Fruit fly (Drosophila melanogaster) whole organism, prepupa: ENCODE results near the gene CG33257.
A peak's percentile ranks its signal among the peaks of the same experiment; 100 is the strongest.

Experiments used
- CG10631 ChIP-seq: fragments of 200-800 bp; sonication (Bioruptor generic); optimal IDR thresholded peaks from 2 replicates; lab custom pipeline; 2016; ENCODE audit warnings: missing biosample characterization, missing genetic modification characterization
- CG10669 ChIP-seq: fragments of 200-800 bp; sonication (Bioruptor generic); optimal IDR thresholded peaks from 3 replicates; lab custom pipeline; 2018; ENCODE audit warnings: missing biosample characterization, mild to moderate bottlenecking, missing genetic modification characterization, moderate library complexity
- CG11294 ChIP-seq: fragments of 200-800 bp; sonication (Bioruptor generic); IDR thresholded peaks from 2 replicates; pipeline ENCODE4 v1.3.6; 2022; ENCODE audit warnings: missing biosample characterization, missing genetic modification characterization
- CG11762 ChIP-seq: fragments of 200-800 bp; sonication (Bioruptor generic); optimal IDR thresholded peaks from 3 replicates; lab custom pipeline; 2016; ENCODE audit warnings: missing biosample characterization, missing genetic modification characterization; ENCODE audit not compliant: insufficient read depth
- CG11902 ChIP-seq: fragments of 200-800 bp; sonication (Bioruptor generic); optimal IDR thresholded peaks from 3 replicates; lab custom pipeline; 2016; ENCODE audit warnings: missing biosample characterization, missing genetic modification characterization
- CG15336 ChIP-seq: fragments of 200-800 bp; sonication (Bioruptor generic); IDR thresholded peaks from 2 replicates; pipeline ENCODE4 v1.3.6; 2022; ENCODE audit warnings: missing biosample characterization, missing genetic modification characterization
- CG1621 ChIP-seq: fragments of 200-800 bp; sonication (Bioruptor generic); optimal IDR thresholded peaks from 3 replicates; lab custom pipeline; 2018; ENCODE audit warnings: missing biosample characterization, mild to moderate bottlenecking, missing genetic modification characterization
- CG16779 ChIP-seq: fragments of 200-800 bp; sonication (Bioruptor generic); optimal IDR thresholded peaks from 3 replicates; lab custom pipeline; 2017; ENCODE audit warnings: missing biosample characterization, mild to moderate bottlenecking, missing genetic modification characterization
- CG32006 ChIP-seq: fragments of 200-800 bp; sonication (Bioruptor generic); optimal IDR thresholded peaks from 3 replicates; lab custom pipeline; 2017; ENCODE audit warnings: missing biosample characterization, mild to moderate bottlenecking, missing genetic modification characterization
- CG34406 ChIP-seq: fragments of 200-800 bp; sonication (Bioruptor generic); optimal IDR thresholded peaks from 3 replicates; lab custom pipeline; 2016; ENCODE audit warnings: missing biosample characterization, missing genetic modification characterization
- CG3919 ChIP-seq: fragments of 200-800 bp; sonication (Bioruptor generic); optimal IDR thresholded peaks from 3 replicates; lab custom pipeline; 2016; ENCODE audit warnings: missing biosample characterization, missing genetic modification characterization
- CG4318 ChIP-seq: fragments of 200-800 bp; sonication (Bioruptor generic); optimal IDR thresholded peaks from 3 replicates; lab custom pipeline; 2017; ENCODE audit warnings: missing biosample characterization, mild to moderate bottlenecking, missing genetic modification characterization
- CG6163 ChIP-seq: fragments of 200-800 bp; sonication (Bioruptor generic); IDR thresholded peaks from 3 replicates; pipeline ENCODE4 v1.3.6; 2022; ENCODE audit warnings: missing biosample characterization, missing genetic modification characterization
- CG6276 ChIP-seq: fragments of 200-800 bp; sonication (Bioruptor generic); optimal IDR thresholded peaks from 2 replicates; lab custom pipeline; 2017; ENCODE audit warnings: missing biosample characterization, mild to moderate bottlenecking, missing genetic modification characterization
- CG6808 ChIP-seq: fragments of 200-800 bp; sonication (Bioruptor generic); optimal IDR thresholded peaks from 3 replicates; lab custom pipeline; 2017; ENCODE audit warnings: missing biosample characterization, missing genetic modification characterization, mild to moderate bottlenecking, moderate library complexity, missing genetic modification reagents
- CG6854 ChIP-seq: fragments of 200-800 bp; sonication (Bioruptor generic); optimal IDR thresholded peaks from 2 replicates; lab custom pipeline; 2017; ENCODE audit warnings: missing biosample characterization, mild to moderate bottlenecking, missing genetic modification characterization
- CG7368 ChIP-seq: fragments of 200-800 bp; sonication (Bioruptor generic); optimal IDR thresholded peaks from 3 replicates; lab custom pipeline; 2016; ENCODE audit warnings: missing biosample characterization, missing genetic modification characterization
- CG8119 ChIP-seq: fragments of 200-800 bp; sonication (Bioruptor generic); IDR thresholded peaks from 3 replicates; pipeline ENCODE4 v1.3.6; 2022; ENCODE audit warnings: missing biosample characterization, missing genetic modification characterization
- CG8319 ChIP-seq: fragments of 200-800 bp; sonication (Bioruptor generic); optimal IDR thresholded peaks from 3 replicates; lab custom pipeline; 2016; ENCODE audit warnings: missing biosample characterization, missing genetic modification characterization
- CG8632 ChIP-seq: fragments of 200-800 bp; sonication (Bioruptor generic); optimal IDR thresholded peaks from 3 replicates; lab custom pipeline; 2016; ENCODE audit warnings: missing biosample characterization, missing genetic modification characterization
- CG9139 ChIP-seq: fragments of 200-800 bp; sonication (Bioruptor generic); optimal IDR thresholded peaks from 3 replicates; lab custom pipeline; 2017; ENCODE audit warnings: missing biosample characterization, mild to moderate bottlenecking, missing genetic modification characterization
- Eip75B ChIP-seq: fragments of 200-800 bp; sonication (Bioruptor generic); optimal IDR thresholded peaks from 3 replicates; lab custom pipeline; 2016; ENCODE audit warnings: missing biosample characterization, missing genetic modification characterization
- Eip78C ChIP-seq: fragments of 200-800 bp; sonication (Bioruptor generic); peaks from one replicate; lab custom pipeline; 2016; ENCODE audit warnings: missing biosample characterization, missing genetic modification characterization
- Eip93F ChIP-seq: fragments of 200-800 bp; sonication (Bioruptor generic); optimal IDR thresholded peaks from 2 replicates; lab custom pipeline; 2016; ENCODE audit warnings: missing biosample characterization, mild to moderate bottlenecking, missing genetic modification characterization
- Ets21C ChIP-seq: fragments of 200-800 bp; sonication (Bioruptor generic); optimal IDR thresholded peaks from 3 replicates; lab custom pipeline; 2016; ENCODE audit warnings: missing biosample characterization, missing genetic modification characterization
- Ets96B ChIP-seq: fragments of 200-800 bp; optimal IDR thresholded peaks from 2 replicates; lab custom pipeline; 2019; ENCODE audit warnings: missing biosample characterization, mild to moderate bottlenecking, missing genetic modification characterization, moderate library complexity
- Gug ChIP-seq: fragments of 200-800 bp; sonication (Bioruptor generic); IDR thresholded peaks from 2 replicates; pipeline ENCODE4 v1.3.6; 2022; ENCODE audit warnings: missing biosample characterization, missing genetic modification characterization
- Hr38 ChIP-seq: sonication (Bioruptor generic); optimal IDR thresholded peaks from 2 replicates; lab custom pipeline; 2016; ENCODE audit warnings: missing biosample characterization, missing genetic modification characterization
- Hr4 ChIP-seq: fragments of 200-800 bp; sonication (Bioruptor generic); optimal IDR thresholded peaks from 3 replicates; lab custom pipeline; 2016; ENCODE audit warnings: missing biosample characterization, missing genetic modification characterization
- Lpt ChIP-seq: fragments of 200-800 bp; sonication (Bioruptor generic); optimal IDR thresholded peaks from 3 replicates; lab custom pipeline; 2016; ENCODE audit warnings: missing biosample characterization, missing genetic modification characterization
- Met ChIP-seq: fragments of 200-800 bp; sonication (Bioruptor generic); optimal IDR thresholded peaks from 3 replicates; lab custom pipeline; 2016; ENCODE audit warnings: missing biosample characterization, missing genetic modification characterization
- OdsH ChIP-seq: fragments of 200-800 bp; sonication (Bioruptor generic); optimal IDR thresholded peaks from 3 replicates; lab custom pipeline; 2016; ENCODE audit warnings: missing biosample characterization, missing genetic modification characterization
- Smox ChIP-seq: fragments of 200-800 bp; sonication (Bioruptor generic); optimal IDR thresholded peaks from 3 replicates; lab custom pipeline; 2016; ENCODE audit warnings: missing biosample characterization, missing genetic modification characterization
- Sox102F ChIP-seq: fragments of 200-800 bp; sonication (Bioruptor generic); optimal IDR thresholded peaks from 2 replicates; lab custom pipeline; 2016; ENCODE audit warnings: missing biosample characterization, mild to moderate bottlenecking, missing genetic modification characterization
- Sox14 ChIP-seq: fragments of 200-800 bp; sonication (Bioruptor generic); optimal IDR thresholded peaks from 3 replicates; lab custom pipeline; 2016; ENCODE audit warnings: missing biosample characterization, missing genetic modification characterization
- acj6 ChIP-seq: fragments of 200-800 bp; sonication (Bioruptor generic); optimal IDR thresholded peaks from 3 replicates; lab custom pipeline; 2016; ENCODE audit warnings: missing biosample characterization, missing genetic modification characterization
- cyc ChIP-seq: fragments of 200-800 bp; sonication (Bioruptor generic); optimal IDR thresholded peaks from 3 replicates; lab custom pipeline; 2016; ENCODE audit warnings: missing biosample characterization, missing genetic modification characterization
- dac ChIP-seq: fragments of 200-800 bp; sonication (Bioruptor generic); optimal IDR thresholded peaks from 2 replicates; lab custom pipeline; 2017; ENCODE audit warnings: missing biosample characterization, mild to moderate bottlenecking, missing genetic modification characterization
- dsx ChIP-seq: fragments of 200-800 bp; optimal IDR thresholded peaks from 3 replicates; lab custom pipeline; 2019; ENCODE audit warnings: missing biosample characterization, mild to moderate bottlenecking, missing genetic modification characterization, moderate library complexity; ENCODE audit not compliant: poor library complexity, severe bottlenecking
- eg ChIP-seq: fragments of 200-800 bp; sonication (Bioruptor generic); IDR thresholded peaks from 3 replicates; pipeline ENCODE4 v1.3.6; 2022; ENCODE audit warnings: missing biosample characterization, missing genetic modification characterization
- esn ChIP-seq: fragments of 200-800 bp; sonication (Bioruptor generic); optimal IDR thresholded peaks from 2 replicates; lab custom pipeline; 2016; ENCODE audit warnings: missing biosample characterization, mild to moderate bottlenecking, missing genetic modification characterization, moderate library complexity
- fd59A ChIP-seq: fragments of 200-800 bp; sonication (Bioruptor generic); optimal IDR thresholded peaks from 2 replicates; lab custom pipeline; 2017; ENCODE audit warnings: missing biosample characterization, mild to moderate bottlenecking, missing genetic modification characterization, missing genetic modification reagents
- fd85E ChIP-seq: fragments of 200-800 bp; sonication (Bioruptor generic); optimal IDR thresholded peaks from 3 replicates; lab custom pipeline; 2016; ENCODE audit warnings: missing biosample characterization, missing genetic modification characterization
- fkh ChIP-seq: fragments of 200-800 bp; sonication (Bioruptor generic); optimal IDR thresholded peaks from 3 replicates; lab custom pipeline; 2017; ENCODE audit warnings: missing biosample characterization, mild to moderate bottlenecking, missing genetic modification characterization, moderate library complexity
- lz ChIP-seq: fragments of 200-800 bp; sonication (Bioruptor generic); optimal IDR thresholded peaks from 3 replicates; lab custom pipeline; 2016; ENCODE audit warnings: missing biosample characterization, missing genetic modification characterization
- net ChIP-seq: fragments of 200-800 bp; sonication (Bioruptor generic); optimal IDR thresholded peaks from 3 replicates; lab custom pipeline; 2016; ENCODE audit warnings: missing biosample characterization, missing genetic modification characterization
- pdm3 ChIP-seq: fragments of 200-800 bp; sonication (Bioruptor generic); optimal IDR thresholded peaks from 3 replicates; lab custom pipeline; 2016; ENCODE audit warnings: missing biosample characterization, missing genetic modification characterization
- salr ChIP-seq, 2 experiments: fragments of 200-800 bp; sonication (Bioruptor generic); optimal IDR thresholded peaks; 3 replicates each; lab custom pipeline; 2016 to 2018; ENCODE audit warnings: missing biosample characterization in 2 of 2, missing genetic modification characterization in 2 of 2, mild to moderate bottlenecking in 1 of 2
- spab ChIP-seq: fragments of 200-800 bp; sonication (Bioruptor generic); optimal IDR thresholded peaks from 2 replicates; lab custom pipeline; 2017; ENCODE audit warnings: missing biosample characterization, mild to moderate bottlenecking, missing genetic modification characterization, missing genetic modification reagents
- ss ChIP-seq, 2 experiments: fragments of 200-800 bp; sonication (Bioruptor generic); optimal IDR thresholded peaks; 2 replicates in 1 of 2; 3 replicates in 1 of 2; lab custom pipeline; 2017 to 2018; ENCODE audit warnings: mild to moderate bottlenecking in 2 of 2, missing biosample characterization in 2 of 2, missing genetic modification characterization in 2 of 2, moderate library complexity in 1 of 2
- svp ChIP-seq: fragments of 200-800 bp; sonication (Bioruptor generic); peaks from one replicate; lab custom pipeline; 2016; ENCODE audit warnings: missing biosample characterization, missing genetic modification characterization
- topi ChIP-seq: fragments of 200-800 bp; sonication (Bioruptor generic); optimal IDR thresholded peaks from 3 replicates; lab custom pipeline; 2016; ENCODE audit warnings: missing biosample characterization, missing genetic modification characterization

Gene CG33257

dm6 chr3L:16364182-16364581 is 18.1 kb downstream of the CG33257 start:
- peak; percentile 85 for TF ChIP-seq pdm3 (GFP tag; lab: Kevin White, UChicago)
- TF ChIP-seq CG16779: peak; percentile 82
- peak; percentile 87 for TF ChIP-seq Sox14 (GFP tag; lab: Kevin White, UChicago)
- peak; percentile 94 for TF ChIP-seq svp
- TF ChIP-seq CG10669 (GFP tag; lab: Kevin White, UChicago): peak; percentile 85
- TF ChIP-seq CG9139 (GFP tag; lab: Kevin White, UChicago): peak; percentile 81
- peak; percentile 64 for TF ChIP-seq CG6854 (GFP tag; lab: Kevin White, UChicago)
- peak; percentile 75 for TF ChIP-seq salr (GFP tag; optimal IDR thresholded peaks at IDR 0.05; lab: Kevin White, UChicago)
- TF ChIP-seq Met (GFP tag; lab: Kevin White, UChicago): peak; percentile 85
- TF ChIP-seq CG8119 (GFP tag; lab: Robert Waterston, UW): peak; percentile 81
- TF ChIP-seq esn (GFP tag; lab: Kevin White, UChicago): peak; percentile 89
- peak; percentile 87 for TF ChIP-seq fd59A (GFP tag; lab: Kevin White, UChicago)
- TF ChIP-seq Smox (GFP tag; lab: Kevin White, UChicago): peak; percentile 85
- peak; percentile 90 for TF ChIP-seq CG8632 (GFP tag; lab: Kevin White, UChicago)
- peak; percentile 84 for TF ChIP-seq CG11762 (GFP tag; lab: Kevin White, UChicago)
- TF ChIP-seq Hr4 (GFP tag; lab: Kevin White, UChicago): peak; percentile 44
- TF ChIP-seq acj6: peak; percentile 88
- TF ChIP-seq CG3919: peak; percentile 92
- TF ChIP-seq Sox102F: peak; percentile 85
- no peak for TF ChIP-seq eg (GFP tag; lab: Robert Waterston, UW)
- TF ChIP-seq CG6808: peak; percentile 92
- peak; percentile 88 for TF ChIP-seq spab
- TF ChIP-seq OdsH (GFP tag; lab: Kevin White, UChicago): peak; percentile 87
- peak; percentile 93 for TF ChIP-seq Eip75B (GFP tag; lab: Kevin White, UChicago)
- TF ChIP-seq topi: peak; percentile 91
- peak; percentile 77 for TF ChIP-seq CG7368 (GFP tag; lab: Kevin White, UChicago)
- peak; percentile 83 for TF ChIP-seq CG8319 (GFP tag; lab: Kevin White, UChicago)
- no peak for TF ChIP-seq Gug (GFP tag; lab: Robert Waterston, UW)
- TF ChIP-seq lz: peak; percentile 83
- peak; percentile 69 for TF ChIP-seq Ets21C (GFP tag; lab: Kevin White, UChicago)
- peak; percentile 98 for TF ChIP-seq Eip78C (GFP tag; lab: Kevin White, UChicago)
- no peak for TF ChIP-seq fkh (GFP tag; lab: Kevin White, UChicago)
- TF ChIP-seq CG1621 (tag; lab: Kevin White, UChicago): peak; percentile 84
- peak; percentile 91 to 94 for TF ChIP-seq ss (GFP tag; optimal IDR thresholded peaks at IDR 0.05; lab: Kevin White, UChicago)
- peak; percentile 45; the same call in 1 of the 2 replicates for TF ChIP-seq CG11294
- TF ChIP-seq CG6276: peak; percentile 31
- TF ChIP-seq Ets96B (tag; lab: Kevin White, UChicago): peak; percentile 90
- TF ChIP-seq Lpt: peak; percentile 66
- peak; percentile 87 for TF ChIP-seq CG10631 (GFP tag; lab: Kevin White, UChicago)
- peak; percentile 39 for TF ChIP-seq CG4318
- peak; percentile 88 for TF ChIP-seq net (GFP tag; lab: Kevin White, UChicago)
- peak; percentile 90 for TF ChIP-seq dsx
- peak; percentile 83 for TF ChIP-seq cyc (GFP tag; lab: Kevin White, UChicago)
- peak; percentile 89 for TF ChIP-seq CG34406 (GFP tag; lab: Kevin White, UChicago)
- TF ChIP-seq Hr38: no peak
- peak; percentile 69 for TF ChIP-seq CG15336 (GFP tag; lab: Robert Waterston, UW)
- peak; percentile 63 for TF ChIP-seq fd85E
- peak; percentile 74 for TF ChIP-seq CG32006 (GFP tag; lab: Kevin White, UChicago)
- TF ChIP-seq CG11902 (GFP tag; lab: Kevin White, UChicago): peak; percentile 79
- TF ChIP-seq CG6163 (GFP tag; lab: Robert Waterston, UW): no peak; the same call in 1 of the 3 replicates
- peak; percentile 17 for TF ChIP-seq Eip93F
- no peak for TF ChIP-seq dac (GFP tag; lab: Kevin White, UChicago)
